Worm (Caenorhabditis elegans) whole organism, L4 larva: ENCODE measurements around the gene T10G3.1.

Experiments used
- ZK337.2 ChIP-seq: fragments of 200-800 bp; sonication (Bioruptor generic); IDR thresholded peaks from 2 replicates; pipeline ENCODE4 v1.3.6; 2022; ENCODE audit warnings: missing genetic modification reagents, missing genetic modification characterization, missing compliant biosample characterization
- lin-15B ChIP-seq: fragments of 150-350 bp; sonication (generic microtip); optimal IDR thresholded peaks from 3 replicates; lab custom pipeline; 2014; ENCODE audit warnings: missing biosample characterization, missing genetic modification characterization
- tra-1 ChIP-seq: fragments of 200-800 bp; sonication (Bioruptor generic); IDR thresholded peaks from 2 replicates; pipeline ENCODE4 v1.3.6; 2022; ENCODE audit warnings: missing genetic modification reagents, missing genetic modification characterization, missing compliant biosample characterization
- zag-1 ChIP-seq: fragments of 150-350 bp; optimal IDR thresholded peaks from 2 replicates; lab custom pipeline; 2014; ENCODE audit warnings: missing biosample characterization, missing genetic modification characterization

- TF ChIP-seq tra-1 (no peak), lin-15B (no peak), zag-1 (tag; lab: Kevin White, UChicago) (no peak), ZK337.2 (GFP tag; lab: Robert Waterston, UW) (no peak)
These were observed 35.9 kb downstream of the T10G3.1 start, which contains the start of gene mes-4 for ce11 chrV:13437473-13438074.
